Fruit fly (Drosophila melanogaster) whole organism, embryonic: ENCODE measurements around the gene CG6928.

Experiments
- Atf3 ChIP-seq: fragments of 200-800 bp; sonication (Bioruptor generic); optimal IDR thresholded peaks from 3 replicates; lab custom pipeline; 2016; ENCODE audit warnings: missing biosample characterization, missing genetic modification characterization
- B-H1 ChIP-seq: fragments of 200-800 bp; sonication (Bioruptor generic); IDR thresholded peaks from 3 replicates; pipeline ENCODE4 v1.3.6; 2022; ENCODE audit warnings: missing biosample characterization, missing genetic modification characterization
- CG10366 ChIP-seq: fragments of 200-800 bp; sonication (Bioruptor generic); IDR thresholded peaks from 2 replicates; pipeline ENCODE4 v1.3.6; 2022; ENCODE audit warnings: missing biosample characterization, missing genetic modification characterization
- CG11504 ChIP-seq: fragments of 200-800 bp; sonication (Bioruptor generic); optimal IDR thresholded peaks from 3 replicates; lab custom pipeline; 2019; ENCODE audit warnings: missing biosample characterization, mild to moderate bottlenecking, missing genetic modification characterization, moderate library complexity
- CG11560 ChIP-seq: fragments of 200-800 bp; sonication (Bioruptor generic); IDR thresholded peaks from 3 replicates; pipeline ENCODE4 v1.3.6; 2022; ENCODE audit warnings: missing biosample characterization, missing genetic modification characterization
- CG11695 ChIP-seq: fragments of 200-800 bp; sonication (Bioruptor generic); IDR thresholded peaks from 3 replicates; pipeline ENCODE4 v1.3.6; 2022; ENCODE audit warnings: missing biosample characterization, missing genetic modification characterization
- CG11696 ChIP-seq: fragments of 200-800 bp; sonication (Bioruptor generic); IDR thresholded peaks from 2 replicates; pipeline ENCODE4 v1.3.6; 2022; ENCODE audit warnings: missing biosample characterization, missing genetic modification characterization
- CG13296 ChIP-seq: fragments of 200-800 bp; sonication (Bioruptor generic); optimal IDR thresholded peaks from 3 replicates; lab custom pipeline; 2018; ENCODE audit warnings: missing biosample characterization, mild to moderate bottlenecking, missing genetic modification characterization
- CG13775 ChIP-seq: fragments of 200-800 bp; sonication (Bioruptor generic); optimal IDR thresholded peaks from 3 replicates; lab custom pipeline; 2017; ENCODE audit warnings: missing biosample characterization, mild to moderate bottlenecking, missing genetic modification characterization
- CG1603 ChIP-seq: fragments of 200-800 bp; sonication (Bioruptor generic); optimal IDR thresholded peaks from 2 replicates; lab custom pipeline; 2019; ENCODE audit warnings: missing biosample characterization, mild to moderate bottlenecking, missing genetic modification characterization, moderate library complexity
- CG1647 ChIP-seq: fragments of 200-800 bp; sonication (Bioruptor generic); optimal IDR thresholded peaks from 3 replicates; lab custom pipeline; 2016; ENCODE audit warnings: missing biosample characterization, missing genetic modification characterization
- CG2199 ChIP-seq: fragments of 200-800 bp; sonication (Bioruptor generic); IDR thresholded peaks from 3 replicates; pipeline ENCODE4 v1.3.6; 2022; ENCODE audit warnings: missing biosample characterization, missing genetic modification characterization
- CG30020 ChIP-seq: fragments of 200-800 bp; optimal IDR thresholded peaks from 2 replicates; lab custom pipeline; 2019; ENCODE audit warnings: missing biosample characterization, mild to moderate bottlenecking, missing genetic modification characterization, moderate library complexity
- CG32772 ChIP-seq: fragments of 200-800 bp; sonication (Bioruptor generic); IDR thresholded peaks from 2 replicates; pipeline ENCODE4 v1.3.6; 2022; ENCODE audit warnings: missing biosample characterization, missing genetic modification characterization
- CG34224 ChIP-seq: fragments of 200-800 bp; sonication (Bioruptor generic); IDR thresholded peaks from 3 replicates; pipeline ENCODE4 v1.3.6; 2022; ENCODE audit warnings: missing biosample characterization, missing genetic modification characterization; ENCODE audit not compliant: partially characterized antibody
- CG3726 ChIP-seq: fragments of 200-800 bp; sonication (Bioruptor generic); IDR thresholded peaks from 3 replicates; pipeline ENCODE4, ENCODE4 v1.3.6; 2022; ENCODE audit warnings: missing biosample characterization, missing genetic modification characterization
- CG3847 ChIP-seq: fragments of 200-800 bp; sonication (Bioruptor generic); IDR thresholded peaks from 2 replicates; pipeline ENCODE4 v1.3.6; 2022; ENCODE audit warnings: missing biosample characterization, missing genetic modification characterization
- CG3995 ChIP-seq: fragments of 200-800 bp; sonication (Bioruptor generic); optimal IDR thresholded peaks from 3 replicates; lab custom pipeline; 2016; ENCODE audit warnings: missing biosample characterization, missing genetic modification characterization
- CG4617 ChIP-seq: fragments of 200-800 bp; sonication (Bioruptor generic); optimal IDR thresholded peaks from 3 replicates; lab custom pipeline; 2016; ENCODE audit warnings: missing biosample characterization, missing genetic modification characterization, borderline replicate concordance
- CG6654 ChIP-seq: fragments of 200-800 bp; sonication (Bioruptor generic); optimal IDR thresholded peaks from 2 replicates; lab custom pipeline; 2017; ENCODE audit warnings: missing biosample characterization, mild to moderate bottlenecking, missing genetic modification characterization
- CG6813 ChIP-seq: fragments of 200-800 bp; sonication (Bioruptor generic); optimal IDR thresholded peaks from 2 replicates; lab custom pipeline; 2017; ENCODE audit warnings: missing biosample characterization, missing genetic modification characterization, mild to moderate bottlenecking, moderate library complexity, missing genetic modification reagents
- CG8359 ChIP-seq: fragments of 200-800 bp; sonication (Bioruptor generic); optimal IDR thresholded peaks from 2 replicates; lab custom pipeline; 2017; ENCODE audit warnings: missing biosample characterization, mild to moderate bottlenecking, missing genetic modification characterization, borderline replicate concordance
- CG9727 ChIP-seq: fragments of 200-800 bp; sonication (Bioruptor generic); optimal IDR thresholded peaks from 3 replicates; lab custom pipeline; 2017; ENCODE audit warnings: missing biosample characterization, mild to moderate bottlenecking, missing genetic modification characterization
- CTCF ChIP-seq: fragments of 200-800 bp; sonication (Bioruptor generic); optimal IDR thresholded peaks from 2 replicates; lab custom pipeline; 2017; ENCODE audit warnings: missing biosample characterization, mild to moderate bottlenecking, missing genetic modification characterization, moderate library complexity
- D ChIP-seq, 2 experiments: fragments of 200-800 bp in 1 of 2; fragments of >200 bp in 1 of 2; sonication (Bioruptor generic) in 1 of 2; optimal IDR thresholded peaks; 2 replicates in 1 of 2; 3 replicates in 1 of 2; lab custom pipeline; 2017; ENCODE audit warnings: mild to moderate bottlenecking in 1 of 2, missing biosample characterization in 1 of 2, missing genetic modification characterization in 1 of 2, missing genetic modification reagents in 1 of 2
- Dip3 ChIP-seq: fragments of 200-800 bp; sonication (Bioruptor generic); optimal IDR thresholded peaks from 3 replicates; lab custom pipeline; 2016; ENCODE audit warnings: missing biosample characterization, missing genetic modification characterization
- Drgx ChIP-seq: fragments of 200-800 bp; sonication (Bioruptor generic); IDR thresholded peaks from 2 replicates; pipeline ENCODE4 v1.3.6; 2022; ENCODE audit warnings: missing biosample characterization, missing genetic modification characterization
- Ets97D ChIP-seq: fragments of 200-800 bp; sonication (Bioruptor generic); optimal IDR thresholded peaks from 3 replicates; lab custom pipeline; 2016; ENCODE audit warnings: missing biosample characterization, missing genetic modification characterization
- Fer1 ChIP-seq: fragments of 200-800 bp; sonication (Bioruptor generic); optimal IDR thresholded peaks from 2 replicates; lab custom pipeline; 2017; ENCODE audit warnings: missing biosample characterization, mild to moderate bottlenecking, missing genetic modification characterization
- Fer3 ChIP-seq: fragments of 200-800 bp; sonication (Bioruptor generic); optimal IDR thresholded peaks from 2 replicates; lab custom pipeline; 2018; ENCODE audit warnings: missing biosample characterization, mild to moderate bottlenecking, missing genetic modification characterization, moderate library complexity
- HmgD ChIP-seq: fragments of 200-800 bp; sonication (Bioruptor generic); optimal IDR thresholded peaks from 3 replicates; lab custom pipeline; 2016; ENCODE audit warnings: missing biosample characterization, missing genetic modification characterization
- Jarid2 ChIP-seq: fragments of 200-800 bp; sonication (Bioruptor generic); optimal IDR thresholded peaks from 3 replicates; lab custom pipeline; 2017; ENCODE audit warnings: mild to moderate bottlenecking, missing biosample characterization, missing genetic modification reagents, missing genetic modification characterization
- MESR4 ChIP-seq: fragments of 200-800 bp; sonication (Bioruptor generic); optimal IDR thresholded peaks from 2 replicates; lab custom pipeline; 2018; ENCODE audit warnings: missing biosample characterization, mild to moderate bottlenecking, missing genetic modification characterization, moderate library complexity
- NfI ChIP-seq: fragments of 200-800 bp; sonication (Bioruptor generic); optimal IDR thresholded peaks from 3 replicates; lab custom pipeline; 2018; ENCODE audit warnings: missing biosample characterization, mild to moderate bottlenecking, missing genetic modification characterization, moderate library complexity
- TFAM ChIP-seq: fragments of 200-800 bp; sonication (Bioruptor generic); optimal IDR thresholded peaks from 2 replicates; lab custom pipeline; 2017; ENCODE audit warnings: missing biosample characterization, missing genetic modification characterization, inconsistent platforms
- Usf ChIP-seq: fragments of 200-800 bp; sonication (Bioruptor generic); optimal IDR thresholded peaks from 2 replicates; lab custom pipeline; 2017; ENCODE audit warnings: missing genotype, missing biosample characterization, missing genetic modification characterization
- Vsx1 ChIP-seq: fragments of 200-800 bp; sonication (Bioruptor generic); optimal IDR thresholded peaks from 2 replicates; lab custom pipeline; 2017; ENCODE audit warnings: missing biosample characterization, mild to moderate bottlenecking, missing genetic modification characterization, missing genetic modification reagents
- abd-A ChIP-seq: fragments of 200-800 bp; sonication (Bioruptor generic); optimal IDR thresholded peaks from 3 replicates; lab custom pipeline; 2019; ENCODE audit warnings: missing biosample characterization, mild to moderate bottlenecking, missing genetic modification characterization, moderate library complexity
- al ChIP-seq: fragments of 200-800 bp; sonication (Bioruptor generic); IDR thresholded peaks from 2 replicates; pipeline ENCODE4 v1.3.6; 2022; ENCODE audit warnings: missing biosample characterization, missing genetic modification characterization
- ara ChIP-seq: fragments of 200-800 bp; sonication (Bioruptor generic); IDR thresholded peaks from 2 replicates; pipeline ENCODE4 v1.3.6; 2022; ENCODE audit warnings: missing biosample characterization, missing genetic modification characterization
- bbx ChIP-seq: fragments of 200-800 bp; sonication (Bioruptor generic); IDR thresholded peaks from 2 replicates; pipeline ENCODE4 v1.3.6; 2022; ENCODE audit warnings: missing biosample characterization, missing genetic modification characterization; ENCODE audit not compliant: partially characterized antibody
- fd3F ChIP-seq: fragments of 200-800 bp; sonication (Bioruptor generic); optimal IDR thresholded peaks from 2 replicates; lab custom pipeline; 2018; ENCODE audit warnings: missing biosample characterization, mild to moderate bottlenecking, missing genetic modification characterization, moderate library complexity
- inv ChIP-seq: fragments of 200-800 bp; sonication (Bioruptor generic); IDR thresholded peaks from 2 replicates; pipeline ENCODE4 v1.3.6; 2022; ENCODE audit warnings: missing biosample characterization, missing genetic modification characterization; ENCODE audit not compliant: partially characterized antibody
- ken ChIP-seq: fragments of 200-800 bp; sonication (Bioruptor generic); IDR thresholded peaks from 3 replicates; pipeline ENCODE4 v1.3.6; 2022; ENCODE audit warnings: missing biosample characterization, missing genetic modification characterization
- mam ChIP-seq: fragments of 200-800 bp; sonication (Bioruptor generic); optimal IDR thresholded peaks from 3 replicates; lab custom pipeline; 2016; ENCODE audit warnings: missing biosample characterization, missing genetic modification characterization
- mirr ChIP-seq: fragments of 200-800 bp; sonication (Bioruptor generic); optimal IDR thresholded peaks from 3 replicates; lab custom pipeline; 2018; ENCODE audit warnings: missing biosample characterization, mild to moderate bottlenecking, missing genetic modification characterization
- pho ChIP-seq: fragments of 200-800 bp; sonication (Bioruptor generic); optimal IDR thresholded peaks from 2 replicates; lab custom pipeline; 2016; ENCODE audit warnings: missing biosample characterization, missing genetic modification characterization
- pnt ChIP-seq: fragments of 200-800 bp; sonication (Bioruptor generic); optimal IDR thresholded peaks from 3 replicates; lab custom pipeline; 2016; ENCODE audit warnings: missing biosample characterization, missing genetic modification characterization
- slou ChIP-seq: fragments of 200-800 bp; sonication (Bioruptor generic); optimal IDR thresholded peaks from 3 replicates; lab custom pipeline; 2016; ENCODE audit warnings: missing biosample characterization, missing genetic modification characterization
- usp ChIP-seq: fragments of >200 bp; optimal IDR thresholded peaks from 2 replicates; lab custom pipeline; 2017; ENCODE audit warnings: missing biosample characterization, missing genetic modification characterization
- zen ChIP-seq: fragments of 200-800 bp; sonication (Bioruptor generic); optimal IDR thresholded peaks from 3 replicates; lab custom pipeline; 2018; ENCODE audit warnings: missing biosample characterization, mild to moderate bottlenecking, missing genetic modification characterization, moderate library complexity

The CG6928 gene

dm6 chr3L:12053695-12054094 is 50.7 kb downstream of the CG6928 start (continued):
- TF ChIP-seq CG8359 (peak; percentile 56), B-H1 (peak; percentile 11; the same call in 1 of the 3 replicates), CG30020 (tag; lab: Kevin White, UChicago) (no peak), zen (tag; lab: Kevin White, UChicago) (peak; percentile 12), fd3F (GFP tag; lab: Kevin White, UChicago) (no peak), inv (no peak), CG6654 (GFP tag; lab: Kevin White, UChicago) (no peak), Dip3 (GFP tag; lab: Kevin White, UChicago) (no peak), CG2199 (GFP tag; lab: Robert Waterston, UW) (no peak), CG4617 (GFP tag; lab: Kevin White, UChicago) (no peak), MESR4 (no peak), Drgx (peak; percentile 41; the same call in 1 of the 2 replicates), CG10366 (GFP tag; lab: Robert Waterston, UW) (peak; percentile 46; the same call in 1 of the 2 replicates), CG13296 (GFP tag; lab: Kevin White, UChicago) (no peak), CG3726 (GFP tag; lab: Robert Waterston, UW) (no peak), bbx (GFP tag; lab: Robert Waterston, UW) (no peak), Vsx1 (GFP tag; lab: Kevin White, UChicago) (peak; percentile 15), CG1647 (GFP tag; lab: Kevin White, UChicago) (no peak), mam (GFP tag; lab: Kevin White, UChicago) (no peak), CTCF (no peak), al (GFP tag; lab: Robert Waterston, UW) (no peak), CG6813 (no peak), CG11504 (tag; lab: Kevin White, UChicago) (peak; percentile 52), CG13775 (GFP tag; lab: Kevin White, UChicago) (peak; percentile 14), CG11560 (tag; lab: Robert Waterston, UW) (no peak), ken (GFP tag; lab: Robert Waterston, UW) (peak; percentile 36; the same call in 1 of the 3 replicates), CG11696 (GFP tag; lab: Robert Waterston, UW) (no peak), TFAM (GFP tag; lab: Kevin White, UChicago) (no peak), CG11695 (GFP tag; lab: Robert Waterston, UW) (no peak), NfI (GFP tag; lab: Kevin White, UChicago) (no peak), D (optimal IDR thresholded peaks at IDR 0.05; lab: Kevin White, UChicago) (no peak), D (GFP tag; optimal IDR thresholded peaks at IDR 0.05; lab: Kevin White, UChicago) (peak; percentile 57), CG32772 (GFP tag; lab: Robert Waterston, UW) (peak; percentile 54; the same call in 1 of the 2 replicates), CG3847 (GFP tag; lab: Robert Waterston, UW) (no peak), CG9727 (GFP tag; lab: Kevin White, UChicago) (peak; percentile 55), CG34224 (GFP tag; lab: Robert Waterston, UW) (no peak), CG1603 (tag; lab: Kevin White, UChicago) (peak; percentile 78), ara (GFP tag; lab: Robert Waterston, UW) (peak; percentile 72), Atf3 (GFP tag; lab: Kevin White, UChicago) (no peak), usp (GFP tag; lab: Kevin White, UChicago) (no peak), slou (GFP tag; lab: Kevin White, UChicago) (no peak), pho (GFP tag; lab: Kevin White, UChicago) (no peak), pnt (GFP tag; lab: Kevin White, UChicago) (peak; percentile 36), CG3995 (GFP tag; lab: Kevin White, UChicago) (no peak), Jarid2 (GFP tag; lab: Kevin White, UChicago) (no peak), mirr (GFP tag; lab: Kevin White, UChicago) (no peak), abd-A (no peak), Fer1 (GFP tag; lab: Kevin White, UChicago) (no peak), Ets97D (GFP tag; lab: Kevin White, UChicago) (no peak), Usf (no peak), Fer3 (tag; lab: Kevin White, UChicago) (no peak), HmgD (no peak)
